Fruit fly (Drosophila melanogaster): ENCODE results near the gene Csl4.

The Csl4 gene

DNA sequence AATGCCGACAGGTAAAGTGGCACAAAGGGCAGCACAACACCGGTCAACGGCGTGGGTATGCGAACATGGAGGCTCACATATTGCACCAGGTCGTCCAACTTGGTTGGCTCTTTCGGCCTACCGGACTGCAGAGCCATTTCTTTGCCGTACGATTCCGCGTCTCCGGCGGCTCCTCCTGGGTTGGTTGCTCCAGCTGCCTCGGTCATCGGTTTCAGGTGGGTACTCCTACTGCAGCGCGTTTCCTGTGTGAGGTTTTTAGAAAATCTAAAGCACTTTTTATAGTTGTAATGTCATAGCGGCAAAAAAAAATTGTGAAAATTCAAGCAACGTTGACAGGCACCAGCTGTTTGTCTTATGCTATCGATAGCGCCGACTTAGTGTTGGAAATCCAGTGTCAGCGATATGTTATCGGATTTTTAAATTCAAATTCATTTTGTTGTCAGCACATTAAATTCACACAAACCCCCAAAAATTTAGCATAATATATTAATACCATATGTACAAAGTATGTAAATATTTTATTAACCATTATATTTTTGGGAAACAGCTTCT lies 3.3 kb downstream of the Csl4 start, which contains the start of gene CG6230 (continued):
- TF ChIP-seq D19A (tag; optimal IDR thresholded peaks at IDR 0.05) (no peak), CG15073 (GFP tag; optimal IDR thresholded peaks at IDR 0.05) (no peak), CG11085 (GFP tag; IDR thresholded peaks at IDR 0.05) (no peak), Blimp-1 (GFP tag; optimal IDR thresholded peaks at IDR 0.05) (no peak), Hmx (GFP tag; optimal IDR thresholded peaks at IDR 0.05) (no peak), oc (tag; optimal IDR thresholded peaks at IDR 0.05) (no peak), crc (GFP tag; optimal IDR thresholded peaks at IDR 0.05) (no peak), CG10462 (GFP tag; optimal IDR thresholded peaks at IDR 0.05) (no peak), Lhr (GFP tag; optimal IDR thresholded peaks at IDR 0.05) (no peak), Dp (GFP tag; optimal IDR thresholded peaks at IDR 0.05) (peak; percentile 84), CG32532 (GFP tag; IDR thresholded peaks at IDR 0.05) (no peak), CG18619 (GFP tag; optimal IDR thresholded peaks at IDR 0.05) (no peak), amos (GFP tag; IDR thresholded peaks at IDR 0.05; ENCODE audit: partially characterized antibody) (peak; percentile 71), Optix (GFP tag; IDR thresholded peaks at IDR 0.05) (no peak), CG7963 (GFP tag; IDR thresholded peaks at IDR 0.05; ENCODE audit: partially characterized antibody) (peak; percentile 11; the same call in 1 of the 3 replicates), maf-S (GFP tag; optimal IDR thresholded peaks at IDR 0.05) (no peak), nerfin-2 (GFP tag; IDR thresholded peaks at IDR 0.05; ENCODE audit: partially characterized antibody) (peak; percentile 70), CG9876 (GFP tag; optimal IDR thresholded peaks at IDR 0.05) (no peak), ac (GFP tag; optimal IDR thresholded peaks at IDR 0.05) (no peak), Dek (tag; optimal IDR thresholded peaks at IDR 0.05) (no peak), croc (GFP tag; conservative IDR thresholded peaks at IDR 0.05) (no peak), ci (GFP tag; IDR thresholded peaks at IDR 0.05) (peak; percentile 30; the same call in 1 of the 3 replicates), lov (optimal IDR thresholded peaks at IDR 0.05) (no peak), lov (GFP tag; IDR thresholded peaks at IDR 0.05) (no peak), lola (GFP tag; optimal IDR thresholded peaks at IDR 0.05) (no peak), CG10147 (GFP tag; optimal IDR thresholded peaks at IDR 0.05) (no peak), Ssrp (tag; optimal IDR thresholded peaks at IDR 0.05) (no peak), ewg (GFP tag; optimal IDR thresholded peaks at IDR 0.05) (no peak), Ets97D (GFP tag; optimal IDR thresholded peaks at IDR 0.05) (no peak), Kr (GFP tag; optimal IDR thresholded peaks at IDR 0.05) (no peak), knrl (GFP tag; IDR thresholded peaks at IDR 0.05; ENCODE audit: partially characterized antibody) (peak; percentile 61; the same call in 2 of the 3 replicates), CG13296 (GFP tag; optimal IDR thresholded peaks at IDR 0.05) (no peak), slou (GFP tag; optimal IDR thresholded peaks at IDR 0.05) (no peak), Meics (GFP tag; optimal IDR thresholded peaks at IDR 0.05) (no peak), Sox100B (GFP tag; optimal IDR thresholded peaks at IDR 0.05) (no peak), hbn (GFP tag; IDR thresholded peaks at IDR 0.05; ENCODE audit: partially characterized antibody) (peak; percentile 55; the same call in 1 of the 2 replicates), stwl (tag; optimal IDR thresholded peaks at IDR 0.05) (peak; percentile 40), HLH3B (GFP tag; IDR thresholded peaks at IDR 0.05) (no peak), E2f1 (GFP tag; IDR thresholded peaks at IDR 0.05) (no peak), Dll (GFP tag; IDR thresholded peaks at IDR 0.05; ENCODE audit: partially characterized antibody) (peak; percentile 71; the same call in 2 of the 4 replicates), CG12942 (GFP tag; optimal IDR thresholded peaks at IDR 0.05) (no peak), fu2 (GFP tag; optimal IDR thresholded peaks at IDR 0.05) (no peak), Abd-B (GFP tag; optimal IDR thresholded peaks at IDR 0.05) (no peak), CG30403 (GFP tag; optimal IDR thresholded peaks at IDR 0.05) (no peak), CG7745 (tag; optimal IDR thresholded peaks at IDR 0.05) (no peak), schlank (tag; optimal IDR thresholded peaks at IDR 0.05) (no peak), Gsc (GFP tag; IDR thresholded peaks at IDR 0.05) (no peak), ttk (GFP tag; IDR thresholded peaks at IDR 0.05) (no peak), crp (GFP tag; optimal IDR thresholded peaks at IDR 0.05) (peak; percentile 31 to 91), CG30431 (GFP tag; optimal IDR thresholded peaks at IDR 0.05) (no peak)

Measured in whole organism, embryonic.